Fruit fly (Drosophila melanogaster) S2 (cell line): ENCODE results near the gene Dip-C.

Experiments used
- CG8478 ChIP-seq: fragments of >200 bp; optimal IDR thresholded peaks from 2 replicates; lab custom pipeline; 2018
- CTCF ChIP-seq, 2 experiments: fragments of >200 bp; optimal IDR thresholded peaks; 2 replicates each; lab custom pipeline; 2018

Dip-C gene

DNA sequence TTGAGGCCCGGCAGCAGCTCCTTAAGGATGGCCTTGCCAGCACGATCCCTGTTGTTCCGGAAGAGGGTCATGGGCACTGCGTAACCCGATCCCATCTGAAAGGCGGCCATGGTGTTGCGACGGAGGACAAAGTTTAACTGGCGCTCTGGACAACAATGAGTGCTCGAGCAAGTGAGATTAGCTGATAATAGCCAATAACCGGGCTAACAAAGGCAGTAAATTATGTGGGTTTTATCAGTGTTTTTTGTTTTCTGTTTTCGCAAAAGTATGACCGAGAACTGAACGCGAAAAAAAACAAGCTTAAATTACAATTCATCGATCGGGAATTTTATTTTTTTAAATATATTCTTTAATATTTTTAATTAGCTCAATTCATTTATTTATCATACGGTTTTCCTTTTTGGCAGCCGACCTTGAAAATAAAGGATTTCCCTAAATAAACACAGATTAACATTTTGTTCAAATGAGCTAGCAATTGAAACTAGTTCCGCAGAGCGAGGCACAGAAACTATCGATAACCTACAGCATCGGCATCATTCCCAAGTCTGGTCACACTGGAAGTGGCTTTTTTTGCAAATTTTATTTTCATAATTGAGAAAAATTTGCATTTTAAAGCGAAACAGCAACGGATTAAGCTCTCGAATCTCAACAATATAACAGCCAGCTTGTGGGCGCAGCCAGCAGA is at the start of gene Dip-C, which contains the start of gene pps:
Gene Dip-C (minus strand): TSS at position 486 of the 685 bp plus-strand sequence.
Gene pps (plus strand): TSS at position 555 of the 685 bp plus-strand sequence.
- TF ChIP-seq CG8478 (lab: Kevin White, UChicago): no peak
- peak in 1 of 2 experiments; percentile 30 for TF ChIP-seq CTCF (optimal IDR thresholded peaks at IDR 0.05; lab: Kevin White, UChicago)

DNA sequence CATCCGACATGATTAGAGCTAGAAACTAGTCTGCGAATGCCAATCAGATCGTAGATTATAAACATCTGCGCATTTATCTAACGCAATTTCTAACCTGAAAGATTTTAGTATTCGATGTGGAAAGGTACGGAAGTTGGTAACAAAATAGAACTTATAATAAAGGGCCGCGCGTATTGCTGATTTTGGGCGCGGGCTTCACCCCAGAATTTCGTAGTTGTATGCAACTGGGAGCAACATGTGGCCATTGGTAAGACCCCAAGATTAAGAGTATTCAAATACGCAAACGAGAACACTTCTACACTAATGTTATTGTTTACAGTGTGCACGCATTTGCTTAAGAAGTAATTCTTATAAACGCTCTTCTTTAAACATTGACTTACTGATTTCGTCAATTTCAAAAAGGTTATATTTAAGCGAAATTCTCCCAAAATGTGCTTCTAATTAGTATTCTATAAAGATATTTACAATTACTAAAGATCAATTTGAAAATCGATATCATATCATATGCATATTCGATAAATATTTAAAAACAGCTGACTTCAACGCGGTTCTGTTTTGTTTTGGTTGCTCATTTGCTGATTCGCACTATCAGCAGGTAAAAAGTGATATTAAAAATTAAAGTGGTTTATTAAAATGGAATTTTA is 46.4 kb upstream of the Dip-C start, which contains the start of the genes CG5961 and Polr3C:
Gene CG5961 (minus strand): TSS at position 416 of the 644 bp plus-strand sequence.
Gene Polr3C (plus strand): TSS at position 536 of the 644 bp plus-strand sequence.
- TF ChIP-seq CG8478 (lab: Kevin White, UChicago) (no peak), CTCF (optimal IDR thresholded peaks at IDR 0.05; lab: Kevin White, UChicago) (no peak)

DNA sequence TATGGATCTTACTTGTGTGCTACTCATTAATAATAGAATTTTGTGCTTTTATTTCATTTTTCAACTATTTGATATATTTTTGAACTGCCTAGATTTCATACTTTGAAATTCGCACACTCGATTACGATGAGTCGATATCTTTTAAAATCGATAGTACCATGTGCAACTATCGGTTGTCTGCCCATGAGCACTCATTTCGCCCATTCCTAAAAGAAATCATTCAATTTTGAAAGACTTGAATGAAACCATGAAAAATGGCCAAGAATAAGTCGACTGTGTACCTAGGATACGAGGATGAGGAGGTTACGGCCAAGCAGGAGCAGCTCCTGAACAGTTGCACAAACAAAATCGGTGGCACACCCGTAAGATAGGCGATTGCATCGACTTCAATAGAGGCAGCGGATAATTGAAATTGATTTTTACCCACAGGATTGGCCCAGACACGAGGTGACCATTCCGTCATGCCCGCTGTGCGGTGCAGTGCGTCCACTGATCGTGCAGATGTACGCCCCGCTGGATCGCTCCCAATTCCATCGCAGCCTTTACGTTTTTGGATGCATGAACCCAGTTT is 42.9 kb upstream of the Dip-C start, which contains the start of gene trus:
Gene trus (plus strand): TSS at position 204 of the 571 bp plus-strand sequence.
- TF ChIP-seq CTCF (optimal IDR thresholded peaks at IDR 0.05; lab: Kevin White, UChicago) (no peak), CG8478 (lab: Kevin White, UChicago) (no peak)

DNA sequence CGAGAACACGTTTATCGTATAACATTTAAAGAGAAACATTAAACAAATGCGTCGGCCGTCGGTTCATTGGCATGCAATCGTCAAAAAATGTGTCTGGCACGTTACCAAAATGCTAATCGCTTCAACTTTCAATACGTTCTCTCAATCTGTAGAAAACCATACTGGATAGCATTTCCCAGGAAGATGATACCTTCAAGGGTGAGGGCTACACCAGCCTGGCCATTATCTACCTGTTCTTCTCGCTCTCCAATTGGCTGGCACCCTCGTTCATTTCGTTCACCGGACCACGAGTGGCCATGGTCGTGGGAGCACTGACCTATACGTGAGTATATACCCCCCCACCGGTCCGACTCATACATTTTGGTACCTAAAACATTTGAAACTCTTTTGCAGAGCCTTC is 40.9 kb upstream of the Dip-C start:
- TF ChIP-seq CTCF (optimal IDR thresholded peaks at IDR 0.05; lab: Kevin White, UChicago) (no peak), CG8478 (lab: Kevin White, UChicago) (no peak)

DNA sequence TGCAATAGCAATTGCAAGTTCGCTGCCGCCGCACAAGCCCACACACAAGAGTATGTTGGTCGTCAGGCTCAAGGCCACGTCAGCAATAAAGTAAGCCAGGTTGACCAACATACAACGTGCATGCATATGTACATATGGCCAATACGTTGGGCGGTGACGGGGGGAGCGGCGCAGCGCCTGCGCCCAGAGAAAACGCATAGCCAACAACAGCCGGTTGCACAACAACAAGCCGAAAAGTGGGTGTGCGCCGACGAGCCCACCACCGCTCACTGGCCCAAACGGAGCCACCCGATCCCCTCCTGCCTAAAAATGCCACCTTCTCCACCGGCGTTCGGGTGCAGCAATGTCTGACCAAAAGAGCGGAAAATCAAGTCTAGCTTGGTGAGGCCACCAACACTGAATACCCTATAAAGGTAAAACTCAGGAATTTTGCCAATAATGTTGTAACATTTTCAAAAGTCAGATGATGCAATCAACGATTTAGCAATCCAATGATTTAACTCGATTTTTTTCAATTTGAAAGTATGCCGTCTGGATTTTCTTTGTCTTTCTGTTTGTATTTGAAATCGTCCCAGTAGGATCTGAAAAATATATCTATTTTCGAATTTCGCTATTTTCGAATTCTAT is 38.4 kb upstream of the Dip-C start, which contains the start of gene CG5509:
Gene CG5509 (plus strand): TSS at position 577 of the 627 bp plus-strand sequence.
- TF ChIP-seq CG8478 (lab: Kevin White, UChicago) (no peak), CTCF (optimal IDR thresholded peaks at IDR 0.05; lab: Kevin White, UChicago) (no peak)

DNA sequence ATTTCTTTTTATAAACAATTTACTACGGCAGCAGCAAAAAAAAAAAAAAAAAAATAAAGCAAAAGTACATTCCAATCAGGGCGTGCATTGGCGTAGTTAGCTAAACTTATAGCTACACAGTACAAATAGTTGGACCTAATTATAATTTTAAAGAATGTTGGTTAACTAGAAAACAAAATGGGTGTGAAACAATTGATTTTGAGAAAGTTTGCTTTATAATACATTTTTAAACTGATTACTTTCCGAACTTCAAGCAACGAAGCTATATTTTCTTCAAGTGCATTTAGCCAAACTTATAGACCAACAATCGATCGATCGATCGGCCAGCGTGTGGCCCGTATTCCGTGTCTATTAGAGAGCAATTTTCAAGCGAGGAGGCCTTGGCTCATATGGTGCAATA is 37.8 kb upstream of the Dip-C start:
- TF ChIP-seq CTCF (optimal IDR thresholded peaks at IDR 0.05; lab: Kevin White, UChicago) (no peak), CG8478 (lab: Kevin White, UChicago) (no peak)

DNA sequence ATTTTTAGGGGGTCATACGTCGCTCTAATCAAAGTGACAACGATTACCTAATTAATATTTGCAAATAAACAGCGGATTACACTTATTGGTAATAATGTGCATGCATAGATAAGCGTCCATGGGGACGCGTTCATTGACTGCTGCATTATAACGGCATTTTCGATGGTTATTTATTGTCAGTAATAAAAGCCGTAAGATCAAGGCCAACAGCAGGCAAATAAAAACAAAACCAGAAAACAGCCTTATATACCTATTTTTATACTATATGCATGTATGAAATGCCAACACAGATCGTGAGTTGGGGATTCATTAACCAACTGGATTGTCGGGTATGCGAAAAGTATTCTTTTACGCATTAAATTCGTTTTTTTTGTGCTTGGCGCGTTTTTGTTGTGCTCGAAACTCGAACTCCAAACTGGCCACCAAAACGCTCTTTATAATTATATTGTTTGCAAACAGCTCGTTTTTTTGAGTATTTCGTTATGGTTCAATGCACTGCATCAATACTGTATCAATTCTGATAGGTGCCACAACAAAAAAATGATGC is 37.2 kb upstream of the Dip-C start:
- TF ChIP-seq CTCF (optimal IDR thresholded peaks at IDR 0.05; lab: Kevin White, UChicago) (no peak), CG8478 (lab: Kevin White, UChicago) (no peak)

DNA sequence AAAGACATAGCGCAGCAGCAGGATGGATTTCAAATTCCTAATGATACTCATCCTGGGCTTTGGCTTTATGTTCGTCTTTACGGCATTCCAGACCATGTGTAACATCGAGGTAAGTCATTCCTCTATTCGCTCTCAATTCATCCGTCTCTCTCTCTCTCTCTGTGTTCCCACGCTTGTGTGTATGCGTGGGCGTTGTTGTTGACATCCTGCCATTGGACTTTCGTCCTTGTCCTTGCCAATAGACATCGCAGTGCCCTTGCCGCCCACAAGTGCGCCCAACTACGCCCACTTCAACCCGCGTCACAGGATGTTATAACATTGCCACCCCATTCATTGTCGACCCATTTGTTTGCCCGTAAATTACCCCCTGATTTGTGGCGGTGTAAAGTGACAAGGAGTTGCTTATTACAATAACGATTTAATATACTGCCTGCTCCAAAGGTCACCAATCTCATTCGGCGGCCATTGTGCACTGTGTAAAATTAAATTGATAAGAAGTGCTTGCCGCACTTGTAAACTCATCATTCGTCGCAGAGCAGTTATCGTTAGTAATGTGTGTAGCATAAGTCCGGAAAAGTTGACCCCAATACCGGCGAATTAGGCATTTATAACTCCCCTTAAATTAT is 36.2 kb upstream of the Dip-C start:
- TF ChIP-seq CTCF (optimal IDR thresholded peaks at IDR 0.05; lab: Kevin White, UChicago) (no peak), CG8478 (lab: Kevin White, UChicago) (no peak)

DNA sequence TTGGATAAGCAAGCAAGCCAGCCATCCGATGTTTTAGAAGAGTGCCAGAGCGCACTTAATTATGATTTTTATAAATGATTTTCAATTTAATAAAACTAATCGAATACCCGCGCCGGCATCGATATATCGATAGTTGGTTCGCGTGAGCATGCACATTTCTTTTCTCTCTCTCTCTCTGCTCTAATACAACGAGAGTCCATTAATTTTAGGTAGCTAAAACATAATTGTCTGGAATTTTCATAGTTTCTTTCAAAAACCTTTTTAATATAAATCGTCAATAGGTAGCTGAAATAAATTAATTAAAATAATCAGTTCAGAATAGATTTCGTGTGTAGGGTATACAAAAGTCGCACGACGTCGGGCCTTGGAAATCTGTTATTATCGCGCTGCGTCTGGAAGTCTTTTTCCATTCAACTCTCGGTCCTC is 35.3 kb upstream of the Dip-C start, which contains the start of gene CG18549:
Gene CG18549 (plus strand): TSS at position 408 of the 426 bp plus-strand sequence.
- TF ChIP-seq CTCF (optimal IDR thresholded peaks at IDR 0.05; lab: Kevin White, UChicago) (no peak), CG8478 (lab: Kevin White, UChicago) (no peak)

DNA sequence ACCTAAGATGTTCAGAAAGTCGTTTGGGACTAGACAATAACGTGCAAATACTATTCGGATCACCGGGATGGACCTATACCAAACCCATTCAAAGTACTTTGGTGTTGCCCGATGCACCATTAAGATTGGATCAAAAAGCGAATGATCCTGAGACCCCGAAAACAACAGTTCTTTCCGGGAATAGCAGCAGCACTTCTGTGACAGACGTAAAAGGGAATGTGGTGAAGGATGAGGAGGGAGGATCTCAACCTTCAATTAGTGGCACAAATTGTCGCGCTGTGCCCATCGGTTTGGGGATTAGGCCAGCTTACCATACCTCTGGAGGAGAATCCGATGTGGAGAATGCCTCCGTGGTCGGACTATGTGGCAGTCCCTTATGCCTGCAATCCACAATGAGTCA is 34.8 kb upstream of the Dip-C start:
- no peak for TF ChIP-seq CTCF (optimal IDR thresholded peaks at IDR 0.05; lab: Kevin White, UChicago)
- no peak for TF ChIP-seq CG8478 (lab: Kevin White, UChicago)

DNA sequence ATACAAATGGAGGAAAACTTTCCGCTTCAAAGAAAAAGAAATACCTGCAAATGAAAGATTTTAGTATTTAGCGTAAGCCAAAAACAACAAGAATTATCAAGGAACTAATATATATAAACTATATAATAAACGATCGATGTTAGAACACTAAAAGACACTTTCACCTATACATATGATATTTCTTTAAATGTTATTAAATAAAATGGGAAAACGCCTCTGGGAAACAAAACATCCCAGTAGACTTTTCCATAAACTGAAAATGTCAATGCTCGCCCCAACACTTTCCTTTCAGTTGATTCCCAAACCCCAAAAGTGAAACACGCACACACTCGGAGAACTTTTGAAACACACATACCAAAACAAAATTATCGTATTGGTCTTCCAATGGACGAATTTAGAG is 33.8 kb upstream of the Dip-C start, which contains the start of gene vrs:
Gene vrs (plus strand): TSS at position 301 of the 400 bp plus-strand sequence.
- TF ChIP-seq CTCF (optimal IDR thresholded peaks at IDR 0.05; lab: Kevin White, UChicago): no peak
- TF ChIP-seq CG8478 (lab: Kevin White, UChicago): no peak

DNA sequence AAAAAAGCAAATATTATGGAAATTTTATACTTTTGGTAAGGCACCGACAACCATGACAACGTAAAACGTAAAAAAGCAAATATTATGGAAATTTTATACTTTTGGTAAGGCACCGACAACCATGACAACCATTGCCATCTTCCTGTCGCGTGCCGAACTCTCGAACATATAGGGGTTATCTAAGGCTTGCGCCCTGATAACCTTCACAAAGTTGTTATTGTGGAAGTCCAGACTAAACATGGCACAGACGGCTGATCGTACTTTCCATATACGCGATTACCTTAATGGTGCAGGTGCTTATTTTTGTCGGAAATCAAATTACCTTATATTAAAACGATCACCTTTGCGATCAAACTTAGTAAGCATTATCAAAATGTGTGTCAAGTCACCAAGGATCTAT is 31.9 kb upstream of the Dip-C start:
- TF ChIP-seq CTCF (optimal IDR thresholded peaks at IDR 0.05; lab: Kevin White, UChicago) (no peak), CG8478 (lab: Kevin White, UChicago) (no peak)

DNA sequence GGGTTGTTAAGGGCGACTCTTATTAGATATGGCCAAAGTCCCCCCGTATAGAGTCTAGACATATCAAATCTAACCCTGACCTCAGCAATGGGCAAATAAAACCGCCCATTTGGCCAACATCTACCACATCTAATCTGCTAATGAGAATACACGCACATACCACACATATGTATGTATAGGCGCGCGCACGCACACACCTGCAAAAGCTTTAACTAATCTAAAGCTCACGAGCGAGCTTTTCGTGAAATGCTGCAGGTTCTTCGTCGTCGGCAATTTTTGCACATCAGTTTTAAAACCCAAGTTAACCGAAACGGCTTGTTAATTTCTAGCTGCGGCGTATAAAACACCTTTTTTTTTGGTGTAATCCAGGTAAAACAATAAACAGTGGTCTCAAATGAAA is 30.2 kb upstream of the Dip-C start:
- TF ChIP-seq CTCF (optimal IDR thresholded peaks at IDR 0.05; lab: Kevin White, UChicago): no peak
- no peak for TF ChIP-seq CG8478 (lab: Kevin White, UChicago)
